Comparison of ENCODE assay signal across 5 fruit fly cellular contexts in the genomic region with DNA sequence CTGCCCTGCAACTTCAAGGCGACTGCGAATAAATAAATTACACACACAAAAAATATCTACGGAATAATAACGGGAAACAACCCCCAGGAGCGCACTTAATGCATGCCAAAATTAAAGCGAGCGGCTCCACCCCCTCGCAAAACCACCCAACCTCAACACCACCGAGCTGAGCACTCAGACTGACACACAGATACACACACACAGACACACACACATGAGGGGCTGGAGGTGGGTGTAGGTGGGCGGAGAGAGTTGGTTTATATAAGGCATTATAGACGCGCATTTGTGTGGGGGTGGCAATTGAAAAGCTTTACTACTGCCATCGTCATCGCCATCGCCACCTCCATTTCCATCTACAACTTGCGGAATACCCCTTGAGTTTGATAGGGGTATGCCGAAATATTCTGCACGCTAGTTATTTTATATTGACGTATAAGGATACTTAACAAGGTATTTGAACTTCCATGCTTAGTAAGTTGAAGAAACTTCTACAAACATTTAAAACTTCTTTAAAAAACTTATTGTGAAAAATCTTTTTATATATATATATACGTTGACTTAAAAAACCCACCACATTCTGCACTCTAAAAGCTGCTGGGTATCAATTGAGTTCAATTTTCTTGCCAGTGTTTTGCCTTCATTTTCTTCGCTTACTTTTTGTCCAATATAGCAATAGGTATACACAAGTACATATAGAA.
TF ChIP-seq lines count a peak whose summit lies in the region.

No protein-coding gene starts in this region.

- no peak for TF ChIP-seq CTCF in whole organism, embryonic (GFP tag; optimal IDR thresholded peaks at IDR 0.05; lab: Kevin White, UChicago)

TF ChIP-seq in whole organism, 6 proteins besides CTCF, POLR2A, EP300 and RAD21:
- no peak for TF ChIP-seq EcR (GFP tag; optimal IDR thresholded peaks at IDR 0.05; lab: Kevin White, UChicago)
- TF ChIP-seq pan (optimal IDR thresholded peaks at IDR 0.05; lab: Kevin White, UChicago), result peak; percentile 51

TF ChIP-seq in whole organism, embryonic, 481 proteins besides CTCF, POLR2A, EP300 and RAD21 (continues in another document):
- TF ChIP-seq unpg (GFP tag; optimal IDR thresholded peaks at IDR 0.05; lab: Kevin White, UChicago), result peak; percentile 50
- TF ChIP-seq Blimp-1 (GFP tag; optimal IDR thresholded peaks at IDR 0.05; lab: Kevin White, UChicago), result peak; percentile 47
- no peak for TF ChIP-seq slou (GFP tag; optimal IDR thresholded peaks at IDR 0.05; lab: Kevin White, UChicago)
- TF ChIP-seq HLH54F (GFP tag; optimal IDR thresholded peaks at IDR 0.05; lab: Kevin White, UChicago), result no peak
- peak; percentile 74 for TF ChIP-seq PHDP (tag; optimal IDR thresholded peaks at IDR 0.05; lab: Kevin White, UChicago)
- no peak for TF ChIP-seq CG8359 (GFP tag; optimal IDR thresholded peaks at IDR 0.05; lab: Kevin White, UChicago; ENCODE audit: borderline replicate concordance)
- no peak for TF ChIP-seq dati (GFP tag; IDR thresholded peaks at IDR 0.05; lab: Robert Waterston, UW)
- TF ChIP-seq NFAT (GFP tag; IDR thresholded peaks at IDR 0.05; lab: Robert Waterston, UW), result peak; percentile 46
- TF ChIP-seq emc (GFP tag; optimal IDR thresholded peaks at IDR 0.05; lab: Kevin White, UChicago), result no peak
- no peak for TF ChIP-seq Drgx (GFP tag; IDR thresholded peaks at IDR 0.05; lab: Robert Waterston, UW)
- peak; percentile 54; the same call in 1 of the 2 replicates for TF ChIP-seq Xrp1 (GFP tag; IDR thresholded peaks at IDR 0.05; lab: Robert Waterston, UW)
- no peak for TF ChIP-seq CG1024 (GFP tag; IDR thresholded peaks at IDR 0.05; lab: Robert Waterston, UW)
- peak; percentile 32 for TF ChIP-seq Sox100B (GFP tag; optimal IDR thresholded peaks at IDR 0.05; lab: Kevin White, UChicago)
- no peak for TF ChIP-seq gsb (GFP tag; IDR thresholded peaks at IDR 0.05; lab: Robert Waterston, UW)
- no peak for TF ChIP-seq sd (tag; optimal IDR thresholded peaks at IDR 0.05; lab: Kevin White, UChicago)
- no peak for TF ChIP-seq sima (GFP tag; optimal IDR thresholded peaks at IDR 0.05; lab: Kevin White, UChicago)
- peak; percentile 59 for TF ChIP-seq Meics (GFP tag; optimal IDR thresholded peaks at IDR 0.05; lab: Kevin White, UChicago)
- TF ChIP-seq CG1529 (GFP tag; optimal IDR thresholded peaks at IDR 0.05; lab: Kevin White, UChicago), result peak; percentile 6
- no peak for TF ChIP-seq nau (GFP tag; optimal IDR thresholded peaks at IDR 0.05; lab: Kevin White, UChicago)
- peak; percentile 38 for TF ChIP-seq CG10979 (tag; optimal IDR thresholded peaks at IDR 0.05; lab: Kevin White, UChicago)

TF ChIP-seq in whole organism, prepupa, 60 proteins besides CTCF, POLR2A, EP300 and RAD21 (continues in another document):
- TF ChIP-seq Hr38 (GFP tag; optimal IDR thresholded peaks at IDR 0.05; lab: Kevin White, UChicago), result no peak
- TF ChIP-seq ss (GFP tag; optimal IDR thresholded peaks at IDR 0.05; lab: Kevin White, UChicago), result peak; percentile 2 to 25
- TF ChIP-seq lz (GFP tag; optimal IDR thresholded peaks at IDR 0.05; lab: Kevin White, UChicago), result no peak
- no peak for TF ChIP-seq fd59A (GFP tag; optimal IDR thresholded peaks at IDR 0.05; lab: Kevin White, UChicago)
- TF ChIP-seq fkh (GFP tag; optimal IDR thresholded peaks at IDR 0.05; lab: Kevin White, UChicago), result no peak
- TF ChIP-seq CG8119 (GFP tag; IDR thresholded peaks at IDR 0.05; lab: Robert Waterston, UW), result peak; percentile 61
- peak; percentile 87 for TF ChIP-seq Eip78C (GFP tag; lab: Kevin White, UChicago)
- TF ChIP-seq spab (GFP tag; optimal IDR thresholded peaks at IDR 0.05; lab: Kevin White, UChicago), result peak; percentile 23
- peak; percentile 32 for TF ChIP-seq CG4318 (GFP tag; optimal IDR thresholded peaks at IDR 0.05; lab: Kevin White, UChicago)
- TF ChIP-seq Met (GFP tag; optimal IDR thresholded peaks at IDR 0.05; lab: Kevin White, UChicago), result peak; percentile 35
- peak; percentile 43 for TF ChIP-seq CG34406 (GFP tag; optimal IDR thresholded peaks at IDR 0.05; lab: Kevin White, UChicago)
- peak; percentile 55 for TF ChIP-seq Hr4 (GFP tag; optimal IDR thresholded peaks at IDR 0.05; lab: Kevin White, UChicago)
- TF ChIP-seq cyc (GFP tag; optimal IDR thresholded peaks at IDR 0.05; lab: Kevin White, UChicago), result peak; percentile 21
- peak; percentile 24 for TF ChIP-seq pdm3 (GFP tag; optimal IDR thresholded peaks at IDR 0.05; lab: Kevin White, UChicago)
- TF ChIP-seq Sox15 (GFP tag; optimal IDR thresholded peaks at IDR 0.05; lab: Kevin White, UChicago), result no peak
- TF ChIP-seq dsx (GFP tag; optimal IDR thresholded peaks at IDR 0.05; lab: Kevin White, UChicago; ENCODE audit: poor library complexity, severe bottlenecking), result peak; percentile 36
- peak; percentile 42 for TF ChIP-seq esn (GFP tag; optimal IDR thresholded peaks at IDR 0.05; lab: Kevin White, UChicago)
- peak in 1 of 2 experiments; percentile 44 for TF ChIP-seq salr (GFP tag; optimal IDR thresholded peaks at IDR 0.05; lab: Kevin White, UChicago)
- peak; percentile 23 for TF ChIP-seq CG3919 (GFP tag; optimal IDR thresholded peaks at IDR 0.05; lab: Kevin White, UChicago)
- peak; percentile 44 for TF ChIP-seq CG10669 (GFP tag; optimal IDR thresholded peaks at IDR 0.05; lab: Kevin White, UChicago)

TF ChIP-seq in whole organism, pupa, 21 proteins besides CTCF, POLR2A, EP300 and RAD21:
- no peak for TF ChIP-seq EcR (GFP tag; optimal IDR thresholded peaks at IDR 0.05; lab: Kevin White, UChicago)
- 0 out of 3 replicates have a peak, but pooled peaks have one; percentile 32 for TF ChIP-seq CG4496 (GFP tag; IDR thresholded peaks at IDR 0.05; lab: Robert Waterston, UW)
- TF ChIP-seq CG34367 (tag; optimal IDR thresholded peaks at IDR 0.05; lab: Kevin White, UChicago), result peak; percentile 51
- TF ChIP-seq CG9948 (tag; optimal IDR thresholded peaks at IDR 0.05; lab: Kevin White, UChicago), result peak; percentile 44
- TF ChIP-seq fd96Ca (GFP tag; IDR thresholded peaks at IDR 0.05; lab: Robert Waterston, UW), result no peak
- TF ChIP-seq CG8301 (tag; optimal IDR thresholded peaks at IDR 0.05; lab: Kevin White, UChicago), result peak; percentile 33
- peak; percentile 6 for TF ChIP-seq Snoo (tag; optimal IDR thresholded peaks at IDR 0.05; lab: Kevin White, UChicago)
- no peak for TF ChIP-seq CG10348 (GFP tag; IDR thresholded peaks at IDR 0.05; lab: Robert Waterston, UW)
- TF ChIP-seq CG17806 (tag; optimal IDR thresholded peaks at IDR 0.05; lab: Kevin White, UChicago), result peak; percentile 41
- peak; percentile 38 for TF ChIP-seq Pif1A (GFP tag; optimal IDR thresholded peaks at IDR 0.05; lab: Kevin White, UChicago)
- TF ChIP-seq Pif1B (GFP tag; optimal IDR thresholded peaks at IDR 0.05; lab: Kevin White, UChicago), result peak; percentile 10
- TF ChIP-seq CG14655 (GFP tag; optimal IDR thresholded peaks at IDR 0.05; lab: Kevin White, UChicago), result peak; percentile 39
- TF ChIP-seq CG15710 (tag; optimal IDR thresholded peaks at IDR 0.05; lab: Kevin White, UChicago), result peak; percentile 58
- peak; percentile 58 for TF ChIP-seq CG8159 (tag; optimal IDR thresholded peaks at IDR 0.05; lab: Kevin White, UChicago)

TF ChIP-seq in whole organism, wandering third instar larva, 38 proteins besides CTCF, POLR2A, EP300 and RAD21:
- TF ChIP-seq brk (GFP tag; optimal IDR thresholded peaks at IDR 0.05; lab: Kevin White, UChicago) (no peak), ey (GFP tag; optimal IDR thresholded peaks at IDR 0.05; lab: Kevin White, UChicago) (no peak), N (GFP tag; optimal IDR thresholded peaks at IDR 0.05; lab: Kevin White, UChicago) (no peak), fru (GFP tag; optimal IDR thresholded peaks at IDR 0.05; lab: Kevin White, UChicago) (peak; percentile 25), sv (GFP tag; optimal IDR thresholded peaks at IDR 0.05; lab: Kevin White, UChicago) (no peak), CrebA (GFP tag; optimal IDR thresholded peaks at IDR 0.05; lab: Kevin White, UChicago; ENCODE audit: borderline replicate concordance) (no peak), woc (GFP tag; optimal IDR thresholded peaks at IDR 0.05; lab: Kevin White, UChicago) (peak; percentile 25), HLH106 (tag; optimal IDR thresholded peaks at IDR 0.05; lab: Kevin White, UChicago) (peak; percentile 50), tai (GFP tag; optimal IDR thresholded peaks at IDR 0.05; lab: Kevin White, UChicago) (no peak), pan (optimal IDR thresholded peaks at IDR 0.05; lab: Kevin White, UChicago) (no peak), Rel (GFP tag; optimal IDR thresholded peaks at IDR 0.05; lab: Kevin White, UChicago) (no peak), Rel (tag; optimal IDR thresholded peaks at IDR 0.05; lab: Kevin White, UChicago) (no peak), OdsH (GFP tag; optimal IDR thresholded peaks at IDR 0.05; lab: Kevin White, UChicago) (peak; percentile 14), Sp1 (GFP tag; optimal IDR thresholded peaks at IDR 0.05; lab: Kevin White, UChicago) (peak; percentile 39), h (GFP tag; optimal IDR thresholded peaks at IDR 0.05; lab: Kevin White, UChicago) (peak; percentile 37), Hr78 (GFP tag; optimal IDR thresholded peaks at IDR 0.05; lab: Kevin White, UChicago) (no peak), rgr (GFP tag; optimal IDR thresholded peaks at IDR 0.05; lab: Kevin White, UChicago) (peak; percentile 17), Hr83 (GFP tag; optimal IDR thresholded peaks at IDR 0.05; lab: Kevin White, UChicago; ENCODE audit: poor library complexity, severe bottlenecking) (no peak), GATAd (GFP tag; optimal IDR thresholded peaks at IDR 0.05; lab: Kevin White, UChicago) (no peak), dl (GFP tag; optimal IDR thresholded peaks at IDR 0.05; lab: Kevin White, UChicago; ENCODE audit: insufficient read depth in 1 of 2, partially characterized antibody in 2 of 2) (no peak), psq (GFP tag; optimal IDR thresholded peaks at IDR 0.05; lab: Kevin White, UChicago) (peak; percentile 10), Abd-B (GFP tag; optimal IDR thresholded peaks at IDR 0.05; lab: Kevin White, UChicago) (no peak), Myc (optimal IDR thresholded peaks at IDR 0.05; lab: Kevin White, UChicago) (no peak), dmrt93B (GFP tag; optimal IDR thresholded peaks at IDR 0.05; lab: Kevin White, UChicago) (no peak), Dif (GFP tag; optimal IDR thresholded peaks at IDR 0.05; lab: Kevin White, UChicago; ENCODE audit: partially characterized antibody) (no peak), CG32264 (GFP tag; optimal IDR thresholded peaks at IDR 0.05; lab: Kevin White, UChicago) (no peak), Jra (GFP tag; optimal IDR thresholded peaks at IDR 0.05; lab: Kevin White, UChicago) (no peak), Vsx2 (GFP tag; optimal IDR thresholded peaks at IDR 0.05; lab: Kevin White, UChicago; ENCODE audit: partially characterized antibody) (no peak), Hnf4 (GFP tag; optimal IDR thresholded peaks at IDR 0.05; lab: Kevin White, UChicago) (no peak), Mio (GFP tag; optimal IDR thresholded peaks at IDR 0.05; lab: Kevin White, UChicago) (no peak), dsf (GFP tag; optimal IDR thresholded peaks at IDR 0.05; lab: Kevin White, UChicago; ENCODE audit: borderline replicate concordance) (no peak), foxo (GFP tag; optimal IDR thresholded peaks at IDR 0.05; lab: Kevin White, UChicago) (peak in 1 of 2 experiments; percentile 12)
